Worm (Caenorhabditis elegans) whole organism, L3 larva: Measurements from ENCODE around the gene C05C10.8.

Experiments
- ZK546.5 ChIP-seq: sonication (generic microtip); optimal IDR thresholded peaks from 2 replicates; lab custom pipeline; 2017; ENCODE audit warnings: missing biosample characterization, missing genetic modification characterization
- ceh-16 ChIP-seq: sonication (generic microtip); optimal IDR thresholded peaks from 2 replicates; lab custom pipeline; 2017; ENCODE audit warnings: missing biosample characterization, missing genetic modification characterization
- lin-39 ChIP-seq: fragments of 150-350 bp; optimal IDR thresholded peaks from 2 replicates; lab custom pipeline; 2018; ENCODE audit warnings: missing biosample characterization, missing genetic modification reagents, missing genetic modification characterization
- nfya-1 ChIP-seq: sonication (generic microtip); optimal IDR thresholded peaks from 2 replicates; lab custom pipeline; 2017; ENCODE audit warnings: missing genetic modification characterization, mild to moderate bottlenecking, missing compliant biosample characterization, antibody characterized with exemption, moderate library complexity; ENCODE audit not compliant: insufficient read depth
- nhr-11 ChIP-seq: fragments of 150-350 bp; optimal IDR thresholded peaks from 2 replicates; lab custom pipeline; 2014; ENCODE audit warnings: missing biosample characterization, missing genetic modification characterization
- nhr-76 ChIP-seq: fragments of 150-350 bp; sonication (generic microtip); optimal IDR thresholded peaks from 5 replicates; lab custom pipeline; 2014; ENCODE audit warnings: missing biosample characterization, missing genetic modification characterization
- tbx-2 ChIP-seq: sonication (generic microtip); optimal IDR thresholded peaks from 2 replicates; lab custom pipeline; 2016; ENCODE audit warnings: mild to moderate bottlenecking, missing genetic modification characterization, missing compliant biosample characterization
- unc-39 ChIP-seq: sonication (generic microtip); optimal IDR thresholded peaks from 4 replicates; lab custom pipeline; 2017; ENCODE audit warnings: missing biosample characterization, missing genetic modification characterization
- unc-62 ChIP-seq: fragments of 150-350 bp; sonication (generic microtip); optimal IDR thresholded peaks from 4 replicates; lab custom pipeline; 2014; ENCODE audit warnings: missing biosample characterization, missing genetic modification reagents, missing genetic modification characterization
- zag-1 ChIP-seq: fragments of 150-350 bp; optimal IDR thresholded peaks from 2 replicates; lab custom pipeline; 2014; ENCODE audit warnings: missing biosample characterization, missing genetic modification characterization
- ztf-11 ChIP-seq: fragments of 150-350 bp; optimal IDR thresholded peaks from 2 replicates; lab custom pipeline; 2014; ENCODE audit warnings: missing biosample characterization, missing genetic modification characterization

DNA sequence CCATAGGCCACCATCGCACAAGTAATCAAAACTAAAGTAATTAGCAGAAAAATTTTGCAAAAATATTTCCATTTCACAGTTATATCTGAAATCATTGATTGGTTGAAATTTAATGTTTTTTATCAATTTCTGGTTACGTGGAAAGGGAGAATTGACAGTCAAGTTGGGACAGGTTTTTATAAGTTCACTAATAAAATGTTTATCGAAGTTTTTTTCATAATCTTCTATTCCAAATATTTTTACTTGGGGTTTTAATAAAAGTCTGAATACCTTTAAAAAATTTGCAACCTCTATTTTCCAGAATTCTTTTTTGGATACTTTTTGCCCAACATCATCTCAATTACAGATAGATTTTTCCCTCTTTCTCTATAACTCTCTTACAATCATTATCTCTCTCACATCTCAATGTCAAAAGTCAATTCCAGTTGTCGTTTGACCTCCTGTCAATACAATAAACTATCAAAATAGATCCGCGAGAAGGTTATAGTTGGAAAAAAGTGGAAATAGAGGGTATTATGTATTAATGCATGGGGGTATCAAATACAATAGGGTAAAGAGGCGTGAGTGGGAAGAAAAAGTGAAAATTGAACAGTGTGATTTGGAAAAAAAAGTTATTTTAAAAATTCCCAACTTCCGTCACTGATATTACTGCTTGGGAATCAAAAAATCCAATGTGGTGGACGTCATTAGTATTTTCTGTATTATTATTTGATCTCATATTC is 43.1 kb downstream of the C05C10.8 start, which contains the start of the genes chil-2 and ctsa-3.2:
- TF ChIP-seq nhr-76 (tag; lab: Kevin White, UChicago) (no peak), nfya-1 (no peak), tbx-2 (no peak), ceh-16 (tag; lab: Kevin White, UChicago) (no peak), lin-39 (no peak), unc-62 (GFP tag; lab: Kevin White, UChicago) (no peak), zag-1 (tag; lab: Kevin White, UChicago) (no peak), nhr-11 (tag; lab: Kevin White, UChicago) (no peak), unc-39 (no peak), ztf-11 (tag; lab: Kevin White, UChicago) (no peak), ZK546.5 (tag; lab: Kevin White, UChicago) (no peak)
